Worm (Caenorhabditis elegans): ENCODE data around the gene B0252.1.
"Not testable (repeated sequence)": the region's sequence is repeated elsewhere in the genome, so short reads cannot be mapped to it uniquely, and the experiment has no call there.

B0252.1 gene

DNA sequence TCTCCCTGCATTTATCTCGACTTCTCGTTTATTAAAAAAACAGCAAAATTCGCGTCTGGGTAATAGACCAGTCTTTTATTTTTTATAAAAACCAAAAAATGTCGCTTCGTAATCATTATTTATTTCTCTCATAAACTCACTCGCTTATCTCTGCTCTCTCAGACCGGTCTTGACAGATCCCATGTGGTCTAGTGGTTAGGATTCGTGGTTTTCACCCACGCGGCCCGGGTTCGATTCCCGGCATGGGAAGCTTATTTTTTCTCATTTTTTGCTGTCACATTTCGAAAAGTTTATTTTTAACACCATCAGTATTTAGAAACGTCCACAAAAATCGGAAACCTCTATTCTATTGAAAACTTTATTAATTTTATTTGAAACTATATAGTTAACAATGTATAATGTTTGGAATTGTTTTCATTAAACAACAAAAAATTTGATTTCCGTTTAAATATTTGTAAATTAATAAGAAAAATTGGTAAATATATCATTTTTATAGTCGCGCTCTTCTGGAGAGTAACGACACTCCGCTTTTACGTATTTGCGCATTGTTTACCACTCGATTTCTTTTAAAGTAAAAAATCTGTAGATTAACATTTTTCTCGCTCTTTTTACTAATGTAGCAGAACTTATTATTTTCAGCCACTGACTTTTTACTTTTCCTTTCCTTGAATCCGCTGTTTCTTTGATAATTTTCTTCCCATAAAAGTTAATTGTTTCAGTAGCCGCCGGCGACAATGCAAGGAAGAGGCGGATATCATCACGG is 21.3 kb upstream of the B0252.1 start, which contains the start of gene hrpl-1:
hrpl-1 (plus strand) TSS at position 713 of the 763 bp plus-strand sequence.
- TF ChIP-seq npax-4 (tag; optimal IDR thresholded peaks at IDR 0.05) (peak; percentile 27), mec-3 (tag; optimal IDR thresholded peaks at IDR 0.05; ENCODE audit: borderline replicate concordance) (no peak), fax-1 (tag; optimal IDR thresholded peaks at IDR 0.05) (peak; percentile 28), ttx-3 (tag; optimal IDR thresholded peaks at IDR 0.05) (peak; percentile 1), ceh-34 (tag; optimal IDR thresholded peaks at IDR 0.05) (no peak), tbx-2 (tag; optimal IDR thresholded peaks at IDR 0.05) (peak; percentile 46), lin-11 (tag; optimal IDR thresholded peaks at IDR 0.05) (peak; percentile 1), che-1 (tag; optimal IDR thresholded peaks at IDR 0.05) (peak; percentile 43), unc-3 (GFP tag; conservative IDR thresholded peaks at IDR 0.05) (no peak), unc-3 (tag; optimal IDR thresholded peaks at IDR 0.05) (no peak), zip-5 (tag; optimal IDR thresholded peaks at IDR 0.05) (no peak), ceh-45 (GFP tag; IDR thresholded peaks at IDR 0.05) (0 out of 2 replicates have a peak, but pooled peaks have one; percentile 60), nhr-232 (tag; optimal IDR thresholded peaks at IDR 0.05) (peak; percentile 30), C08G9.2 (tag; optimal IDR thresholded peaks at IDR 0.05) (peak; percentile 19), sox-4 (tag; optimal IDR thresholded peaks at IDR 0.05) (peak; percentile 45), elt-2 (tag; optimal IDR thresholded peaks at IDR 0.05) (peak; percentile 9), sox-2 (GFP tag; IDR thresholded peaks at IDR 0.05) (no peak; the same call in 1 of the 2 replicates), K09A11.1 (tag; optimal IDR thresholded peaks at IDR 0.05; ENCODE audit: insufficient read depth) (peak; percentile 5), ztf-16 (tag; optimal IDR thresholded peaks at IDR 0.05) (peak; percentile 3), hlh-15 (tag; optimal IDR thresholded peaks at IDR 0.05) (peak; percentile 22), hlh-30 (tag; optimal IDR thresholded peaks at IDR 0.05; ENCODE audit: insufficient read depth) (no peak)

DNA sequence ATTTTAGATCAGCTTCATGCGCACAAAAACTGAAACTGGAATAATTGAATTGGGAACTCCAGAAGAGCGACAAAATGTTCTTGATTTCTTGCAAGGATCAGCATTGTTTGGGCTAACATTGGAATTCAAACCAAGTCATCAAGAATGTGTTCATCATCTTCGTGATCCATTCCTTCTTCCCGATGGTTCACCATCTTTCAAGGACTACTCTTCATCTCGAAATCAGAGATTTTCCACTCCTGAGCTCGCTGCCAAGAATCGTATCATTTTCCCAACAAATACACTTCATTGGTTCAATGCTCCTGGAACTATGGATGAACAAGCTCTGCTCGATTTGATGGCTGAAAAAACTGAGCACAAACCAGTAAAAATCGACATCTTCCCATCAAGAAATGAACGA is 18.8 kb upstream of the B0252.1 start:
- TF ChIP-seq hlh-8 (tag; optimal IDR thresholded peaks at IDR 0.05) (no peak), ceh-24 (tag; optimal IDR thresholded peaks at IDR 0.05) (no peak), mec-3 (tag; optimal IDR thresholded peaks at IDR 0.05; ENCODE audit: borderline replicate concordance) (no peak), nhr-11 (tag; optimal IDR thresholded peaks at IDR 0.05) (no peak), che-1 (tag; optimal IDR thresholded peaks at IDR 0.05) (no peak), fax-1 (tag; optimal IDR thresholded peaks at IDR 0.05) (no peak), dmd-4 (tag; optimal IDR thresholded peaks at IDR 0.05; ENCODE audit: borderline replicate concordance) (no peak), unc-86 (tag; optimal IDR thresholded peaks at IDR 0.05) (no peak), hlh-30 (tag; optimal IDR thresholded peaks at IDR 0.05; ENCODE audit: insufficient read depth) (no peak)

DNA sequence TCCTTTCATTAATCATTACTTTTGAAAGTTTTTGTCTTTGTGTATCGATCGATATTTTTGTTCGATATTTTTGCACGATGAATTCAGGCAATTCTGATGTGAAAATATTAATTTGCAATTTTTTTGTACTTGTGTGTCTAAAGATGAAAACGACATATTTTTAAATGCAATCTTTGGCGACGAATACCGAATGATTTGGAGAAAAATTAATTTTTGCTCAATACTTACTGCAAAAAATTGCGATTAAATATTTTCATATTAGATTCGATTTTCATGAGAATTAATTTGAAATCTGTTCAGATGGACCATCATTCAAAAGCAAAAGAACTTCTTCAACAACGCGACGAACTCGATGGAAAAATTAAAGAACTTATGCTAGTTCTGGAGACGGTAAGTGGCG is 17.7 kb upstream of the B0252.1 start, which contains the start of gene psmd-9:
psmd-9 (plus strand) TSS at position 301 of the 400 bp plus-strand sequence.
- TF ChIP-seq K02D7.2 (tag; optimal IDR thresholded peaks at IDR 0.05), result no peak
- TF ChIP-seq K09A11.1 (tag; optimal IDR thresholded peaks at IDR 0.05; ENCODE audit: insufficient read depth), result no peak
- no peak for TF ChIP-seq ceh-22 (tag; optimal IDR thresholded peaks at IDR 0.05)
- no peak for TF ChIP-seq unc-86 (tag; optimal IDR thresholded peaks at IDR 0.05)
- TF ChIP-seq ttx-3 (tag; optimal IDR thresholded peaks at IDR 0.05), result no peak
- TF ChIP-seq pat-9 (tag; optimal IDR thresholded peaks at IDR 0.05), result no peak
- no peak for TF ChIP-seq ets-4 (tag; optimal IDR thresholded peaks at IDR 0.05)
- no peak for TF ChIP-seq eyg-1 (tag; optimal IDR thresholded peaks at IDR 0.05)
- no peak for TF ChIP-seq pqm-1 (tag; optimal IDR thresholded peaks at IDR 0.05)
- TF ChIP-seq lin-11 (tag; optimal IDR thresholded peaks at IDR 0.05), result no peak
- TF ChIP-seq elt-4 (tag; optimal IDR thresholded peaks at IDR 0.05), result no peak
- TF ChIP-seq ceh-14 (tag; optimal IDR thresholded peaks at IDR 0.05), result no peak
- TF ChIP-seq sdc-2 (tag; optimal IDR thresholded peaks at IDR 0.05), result no peak

DNA sequence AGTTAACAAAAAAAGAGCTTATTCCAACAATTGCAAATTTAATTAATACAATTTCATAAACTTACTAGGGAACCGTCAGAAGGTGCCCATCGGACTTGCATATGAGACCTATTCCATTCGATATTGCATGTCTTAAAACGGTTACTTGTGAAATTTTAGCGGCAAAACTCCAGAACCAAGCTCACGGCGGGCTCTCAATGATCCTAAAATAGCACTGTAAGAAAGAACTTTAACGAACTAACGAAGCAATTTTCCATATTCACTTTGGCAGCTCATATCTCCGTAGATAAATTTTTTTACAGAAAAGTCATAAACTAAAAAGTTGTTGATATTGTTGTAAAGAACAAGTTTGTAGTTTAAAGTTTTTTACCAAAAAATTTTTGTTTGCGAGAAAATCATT is 11.8 kb upstream of the B0252.1 start, which contains the start of gene B0252.3:
B0252.3 (minus strand) TSS at position 101 of the 400 bp plus-strand sequence.
- TF ChIP-seq mec-3 (tag; optimal IDR thresholded peaks at IDR 0.05; ENCODE audit: borderline replicate concordance); ztf-16 (tag; optimal IDR thresholded peaks at IDR 0.05); ceh-19 (GFP tag; optimal IDR thresholded peaks at IDR 0.05): not testable (repeated sequence)
